Worm (Caenorhabditis elegans) whole organism, L2 larva: ENCODE results near the gene T28D9.4.

Source experiments
- C34F6.9 ChIP-seq: fragments of 150-350 bp; optimal IDR thresholded peaks from 2 replicates; lab custom pipeline; 2014; ENCODE audit warnings: missing biosample characterization, missing genetic modification characterization
- F13H6.1 ChIP-seq: sonication (generic microtip); optimal IDR thresholded peaks from 2 replicates; lab custom pipeline; 2016; ENCODE audit warnings: missing genetic modification characterization, missing compliant biosample characterization
- Y55F3AM.14 ChIP-seq: fragments of 200-800 bp; sonication (Bioruptor generic); optimal IDR thresholded peaks from 2 replicates; lab custom pipeline; 2018; ENCODE audit warnings: mild to moderate bottlenecking, missing genetic modification characterization, missing compliant biosample characterization
- ZK546.5 ChIP-seq: sonication (generic microtip); optimal IDR thresholded peaks from 2 replicates; lab custom pipeline; 2017; ENCODE audit warnings: missing biosample characterization, missing genetic modification characterization
- ama-1 ChIP-seq: fragments of 150-350 bp; optimal IDR thresholded peaks from 2 replicates; lab custom pipeline; 2018; ENCODE audit warnings: inconsistent platforms
- ceh-16 ChIP-seq: fragments of 150-350 bp; optimal IDR thresholded peaks from 2 replicates; lab custom pipeline; 2014; ENCODE audit warnings: missing biosample characterization, missing genetic modification characterization
- crh-2 ChIP-seq: sonication (generic microtip); optimal IDR thresholded peaks from 2 replicates; lab custom pipeline; 2017; ENCODE audit warnings: missing biosample characterization, missing genetic modification characterization
- dmd-4 ChIP-seq: sonication (generic microtip); optimal IDR thresholded peaks from 2 replicates; lab custom pipeline; 2017; ENCODE audit warnings: missing biosample characterization, missing genetic modification characterization
- egl-27 ChIP-seq: sonication (generic microtip); optimal IDR thresholded peaks from 3 replicates; lab custom pipeline; 2017; ENCODE audit warnings: missing biosample characterization, missing genetic modification reagents, missing genetic modification characterization
- elt-3 ChIP-seq: sonication (generic microtip); optimal IDR thresholded peaks from 2 replicates; lab custom pipeline; 2017; ENCODE audit warnings: missing biosample characterization, missing genetic modification characterization
- fos-1 ChIP-seq: fragments of 150-350 bp; optimal IDR thresholded peaks from 2 replicates; lab custom pipeline; 2014; ENCODE audit warnings: missing biosample characterization, missing genetic modification characterization
- lin-11 ChIP-seq: fragments of 150-350 bp; sonication (generic microtip); optimal IDR thresholded peaks from 2 replicates; lab custom pipeline; 2014; ENCODE audit warnings: missing biosample characterization, missing genetic modification characterization, inconsistent platforms, mixed read lengths
- lin-13 ChIP-seq: fragments of 150-350 bp; optimal IDR thresholded peaks from 2 replicates; lab custom pipeline; 2014; ENCODE audit warnings: missing biosample characterization, missing genetic modification reagents, missing genetic modification characterization
- lin-39 ChIP-seq: fragments of 150-350 bp; optimal IDR thresholded peaks from 2 replicates; lab custom pipeline; 2014; ENCODE audit warnings: missing biosample characterization, missing genetic modification reagents, missing genetic modification characterization
- lsy-2 ChIP-seq, 2 experiments: fragments of 150-350 bp in 1 of 2; sonication (generic microtip) in 1 of 2; optimal IDR thresholded peaks; 2 replicates each; lab custom pipeline; 2014 to 2017; ENCODE audit warnings: missing biosample characterization in 2 of 2, missing genetic modification characterization in 2 of 2
- mab-5 ChIP-seq: fragments of 150-350 bp; optimal IDR thresholded peaks from 2 replicates; lab custom pipeline; 2014; ENCODE audit warnings: missing biosample characterization, missing genetic modification characterization
- mdl-1 ChIP-seq, 2 experiments: fragments of 150-350 bp in 1 of 2; sonication (generic microtip) in 1 of 2; optimal IDR thresholded peaks; 2 replicates each; lab custom pipeline; 2017; ENCODE audit warnings: missing biosample characterization in 2 of 2, missing genetic modification characterization in 2 of 2
- nhr-10 ChIP-seq: sonication (generic microtip); optimal IDR thresholded peaks from 2 replicates; lab custom pipeline; 2017; ENCODE audit warnings: missing biosample characterization, missing genetic modification characterization
- nhr-11 ChIP-seq: fragments of 150-350 bp; optimal IDR thresholded peaks from 2 replicates; lab custom pipeline; 2014; ENCODE audit warnings: missing biosample characterization, missing genetic modification characterization
- nhr-12 ChIP-seq: fragments of 150-350 bp; optimal IDR thresholded peaks from 2 replicates; lab custom pipeline; 2014; ENCODE audit warnings: missing biosample characterization, missing genetic modification characterization
- nhr-129 ChIP-seq: fragments of 150-350 bp; optimal IDR thresholded peaks from 2 replicates; lab custom pipeline; 2014; ENCODE audit warnings: missing biosample characterization, missing genetic modification characterization
- nhr-21 ChIP-seq: fragments of 150-350 bp; optimal IDR thresholded peaks from 2 replicates; lab custom pipeline; 2014; ENCODE audit warnings: missing biosample characterization, missing genetic modification characterization
- nhr-6 ChIP-seq: fragments of 150-350 bp; optimal IDR thresholded peaks from 2 replicates; lab custom pipeline; 2014; ENCODE audit warnings: missing biosample characterization, missing genetic modification characterization
- nhr-77 ChIP-seq: fragments of 150-350 bp; optimal IDR thresholded peaks from 2 replicates; lab custom pipeline; 2014; ENCODE audit warnings: missing biosample characterization, missing genetic modification characterization
- peb-1 ChIP-seq: fragments of 150-350 bp; optimal IDR thresholded peaks from 2 replicates; lab custom pipeline; 2014; ENCODE audit warnings: missing biosample characterization, missing genetic modification characterization
- sem-4 ChIP-seq: fragments of 150-350 bp; optimal IDR thresholded peaks from 2 replicates; lab custom pipeline; 2014; ENCODE audit warnings: missing biosample characterization, missing genetic modification reagents, missing genetic modification characterization
- skn-1 ChIP-seq: sonication (generic microtip); optimal IDR thresholded peaks from 2 replicates; lab custom pipeline; 2017; ENCODE audit warnings: missing biosample characterization, missing genetic modification characterization
- sma-3 ChIP-seq: sonication (generic microtip); optimal IDR thresholded peaks from 2 replicates; lab custom pipeline; 2016; ENCODE audit warnings: missing genetic modification reagents, missing genetic modification characterization, missing compliant biosample characterization
- sma-9 ChIP-seq, 2 experiments: fragments of 150-350 bp in 1 of 2; sonication (generic microtip) in 1 of 2; optimal IDR thresholded peaks; 2 replicates each; lab custom pipeline; 2014 to 2016; ENCODE audit warnings: missing genetic modification characterization in 2 of 2, mild to moderate bottlenecking in 1 of 2, missing biosample characterization in 1 of 2, missing compliant biosample characterization in 1 of 2, missing genetic modification reagents in 1 of 2, moderate library complexity in 1 of 2
- snpc-4 ChIP-seq: fragments of 150-350 bp; optimal IDR thresholded peaks from 2 replicates; lab custom pipeline; 2014; ENCODE audit warnings: missing biosample characterization, missing genetic modification characterization
- unc-39 ChIP-seq: fragments of 150-350 bp; optimal IDR thresholded peaks from 2 replicates; lab custom pipeline; 2014; ENCODE audit warnings: missing biosample characterization, missing genetic modification characterization
- unc-55 ChIP-seq: fragments of 150-350 bp; sonication (generic microtip); optimal IDR thresholded peaks from 3 replicates; lab custom pipeline; 2014; ENCODE audit warnings: missing biosample characterization, missing genetic modification reagents, missing genetic modification characterization
- zag-1 ChIP-seq: fragments of 150-350 bp; optimal IDR thresholded peaks from 2 replicates; lab custom pipeline; 2014; ENCODE audit warnings: missing biosample characterization, missing genetic modification characterization
- ztf-11 ChIP-seq: sonication (generic microtip); optimal IDR thresholded peaks from 2 replicates; lab custom pipeline; 2017; ENCODE audit warnings: missing biosample characterization, missing genetic modification characterization
- ztf-4 ChIP-seq: fragments of 150-350 bp; optimal IDR thresholded peaks from 2 replicates; lab custom pipeline; 2014; ENCODE audit warnings: missing biosample characterization, missing genetic modification characterization

Gene T28D9.4

DNA sequence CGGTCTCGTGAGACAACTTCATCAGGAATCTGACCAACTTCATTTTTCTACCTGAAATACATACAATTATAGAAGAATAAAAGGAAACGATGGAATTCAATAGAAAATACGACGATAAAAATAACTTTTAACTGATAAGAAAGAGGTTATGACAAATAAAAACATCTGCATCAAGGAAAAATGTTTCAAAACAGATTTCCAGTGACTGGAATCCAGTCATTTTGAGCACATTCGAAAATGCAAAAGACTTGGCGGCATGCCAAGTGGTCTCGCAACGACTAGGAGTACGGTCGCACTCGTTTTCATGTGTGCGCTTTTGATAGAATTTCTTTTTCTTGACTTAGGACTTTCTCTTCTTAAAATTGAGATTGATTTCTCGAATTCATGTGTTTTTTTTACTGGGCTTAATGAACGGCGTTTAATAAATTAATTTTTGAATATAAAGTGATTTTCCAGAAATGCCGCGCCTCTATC is 13.0 kb downstream of the T28D9.4 start, which contains the start of the genes snr-3 and rsp-5 (continued):
- TF ChIP-seq sma-9 (GFP tag; optimal IDR thresholded peaks at IDR 0.05; lab: Kevin White, UChicago), result peak; percentile 78
- no peak for TF ChIP-seq sma-9 (tag; optimal IDR thresholded peaks at IDR 0.05; lab: Kevin White, UChicago)
- TF ChIP-seq lin-39 (tag; lab: Kevin White, UChicago), result no peak
- no peak for TF ChIP-seq ztf-11
- TF ChIP-seq nhr-77 (tag; lab: Kevin White, UChicago), result no peak
- no peak for TF ChIP-seq dmd-4 (tag; lab: Kevin White, UChicago)
- no peak for TF ChIP-seq egl-27 (tag; lab: Kevin White, UChicago)
- TF ChIP-seq ztf-4 (tag; lab: Kevin White, UChicago), result no peak
- no peak for TF ChIP-seq nhr-11 (tag; lab: Kevin White, UChicago)

DNA sequence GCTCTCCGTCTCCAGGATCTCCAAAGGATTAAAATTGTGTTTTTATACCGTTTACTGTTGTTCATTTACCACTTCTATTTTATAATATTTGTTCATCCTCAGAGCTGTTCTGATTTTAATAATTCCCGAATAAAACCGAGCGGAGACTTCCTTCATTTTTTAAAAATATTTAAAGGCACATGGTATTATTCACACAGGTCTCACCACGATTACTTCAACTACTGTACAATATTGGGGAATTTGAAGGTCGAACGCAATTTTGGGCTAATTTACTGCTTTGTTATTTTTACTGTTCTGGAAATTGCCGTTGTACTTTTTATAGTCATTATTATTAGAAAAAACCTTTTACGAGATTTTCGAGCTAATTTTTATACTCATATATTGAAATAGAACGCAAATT is 14.4 kb downstream of the T28D9.4 start:
- no peak for TF ChIP-seq nhr-11 (tag; lab: Kevin White, UChicago)
- TF ChIP-seq sem-4 (tag; lab: Kevin White, UChicago), result no peak
- TF ChIP-seq Y55F3AM.14 (GFP tag; lab: Kevin White, UChicago), result no peak
- TF ChIP-seq egl-27 (tag; lab: Kevin White, UChicago), result no peak
- TF ChIP-seq nhr-12 (tag; lab: Kevin White, UChicago), result no peak
- no peak for TF ChIP-seq skn-1 (tag; lab: Kevin White, UChicago)
- TF ChIP-seq snpc-4 (tag; lab: Kevin White, UChicago), result no peak
- TF ChIP-seq lin-39 (tag; lab: Kevin White, UChicago), result no peak
- no peak for TF ChIP-seq lsy-2 (tag; optimal IDR thresholded peaks at IDR 0.05; lab: Kevin White, UChicago)
- no peak for TF ChIP-seq mab-5 (tag; lab: Kevin White, UChicago)
- no peak for TF ChIP-seq F13H6.1 (tag; lab: Kevin White, UChicago)
- TF ChIP-seq fos-1, result no peak
- TF ChIP-seq nhr-6, result no peak
- no peak for TF ChIP-seq peb-1 (tag; lab: Kevin White, UChicago)
- no peak for TF ChIP-seq nhr-10 (tag; lab: Kevin White, UChicago)
- no peak for TF ChIP-seq elt-3 (tag; lab: Kevin White, UChicago)

DNA sequence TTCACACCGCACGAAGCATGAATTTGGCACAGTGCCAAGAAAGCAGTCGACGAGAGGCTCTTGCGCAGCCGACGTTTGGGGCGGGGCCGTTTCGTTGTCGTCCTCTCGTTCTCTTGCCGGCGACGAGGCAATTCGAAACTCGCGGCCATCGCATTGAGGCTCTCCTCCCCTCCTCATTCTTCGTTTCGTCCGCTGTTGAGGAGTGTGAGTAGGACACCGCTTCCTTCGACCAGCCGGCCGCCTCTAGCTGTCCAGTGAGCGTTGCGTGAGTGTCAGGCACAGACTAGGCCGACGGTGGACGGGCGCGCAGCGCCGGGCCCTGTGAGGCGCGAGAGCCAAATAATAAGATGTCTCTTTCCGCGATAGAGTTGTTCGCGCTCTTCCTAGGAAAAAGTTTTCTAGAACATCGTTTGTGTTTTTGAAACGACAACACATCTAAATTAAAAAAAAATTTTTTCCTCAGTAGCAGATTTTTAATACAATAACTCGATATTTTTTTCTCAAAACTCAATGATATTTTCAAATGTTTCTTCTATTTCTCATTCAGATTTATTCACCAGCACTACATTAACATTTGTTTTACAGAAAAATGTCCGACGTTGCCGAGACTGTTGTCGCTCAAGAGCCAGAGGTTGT is 15.2 kb downstream of the T28D9.4 start, which contains the start of the genes T28D9.11 and T28D9.1:
TSS of gene T28D9.11 (minus strand) at position 177 of the 636 bp plus-strand sequence.
TSS of gene T28D9.1 (plus strand) at position 586 of the 636 bp plus-strand sequence.
- TF ChIP-seq unc-55 (GFP tag; lab: Kevin White, UChicago) (peak; percentile 66), fos-1 (peak; percentile 34), nhr-11 (tag; lab: Kevin White, UChicago) (no peak), zag-1 (tag; lab: Kevin White, UChicago) (peak; percentile 40), mdl-1 (tag; optimal IDR thresholded peaks at IDR 0.05; lab: Kevin White, UChicago) (peak; percentile 9 to 41), snpc-4 (tag; lab: Kevin White, UChicago) (peak; percentile 94), lin-13 (GFP tag; lab: Kevin White, UChicago) (peak; percentile 19), nhr-129 (tag; lab: Kevin White, UChicago) (peak; percentile 82), mab-5 (tag; lab: Kevin White, UChicago) (no peak), nhr-21 (tag; lab: Kevin White, UChicago) (peak; percentile 45), crh-2 (tag; lab: Kevin White, UChicago) (peak; percentile 3), ama-1 (peak; percentile 23), unc-39 (peak; percentile 36), sma-9 (GFP tag; optimal IDR thresholded peaks at IDR 0.05; lab: Kevin White, UChicago) (peak; percentile 7), sma-9 (tag; optimal IDR thresholded peaks at IDR 0.05; lab: Kevin White, UChicago) (no peak), lsy-2 (tag; optimal IDR thresholded peaks at IDR 0.05; lab: Kevin White, UChicago) (peak in 1 of 2 experiments; percentile 68), ztf-11 (no peak), egl-27 (tag; lab: Kevin White, UChicago) (peak; percentile 9), ceh-16 (tag; lab: Kevin White, UChicago) (peak; percentile 5), F13H6.1 (tag; lab: Kevin White, UChicago) (peak; percentile 67), C34F6.9 (peak; percentile 47), ZK546.5 (tag; lab: Kevin White, UChicago) (no peak), lin-11 (tag; lab: Kevin White, UChicago) (peak; percentile 60), sem-4 (tag; lab: Kevin White, UChicago) (no peak), elt-3 (tag; lab: Kevin White, UChicago) (no peak)

DNA sequence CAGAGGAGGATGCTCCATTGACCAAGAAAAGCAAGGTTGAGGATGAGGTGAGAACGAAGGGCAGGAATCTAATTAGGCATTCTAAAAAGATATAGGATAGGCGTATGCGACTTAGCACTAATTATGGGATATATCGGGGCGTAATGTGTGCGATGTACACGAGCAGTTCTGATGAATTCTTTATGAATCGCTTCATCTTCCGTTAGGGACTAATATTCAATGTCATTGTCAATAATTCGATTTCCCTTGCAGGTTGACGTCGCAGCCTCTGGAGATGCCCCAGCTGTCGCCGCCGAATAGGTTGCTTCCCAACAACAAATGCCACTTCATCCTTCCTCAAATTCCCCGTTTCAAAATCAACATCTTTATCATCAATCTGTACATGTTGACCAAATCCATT is 16.4 kb downstream of the T28D9.4 start:
- TF ChIP-seq sma-3 (GFP tag; lab: Kevin White, UChicago), result no peak
- peak; percentile 9 for TF ChIP-seq unc-55 (GFP tag; lab: Kevin White, UChicago)
